Fruit fly (Drosophila melanogaster) S2 (cell line): Measurements from ENCODE around the gene CG14739.

Experiments used
- CG8478 ChIP-seq: fragments of >200 bp; optimal IDR thresholded peaks from 2 replicates; lab custom pipeline; 2018
- CTCF ChIP-seq, 2 experiments: fragments of >200 bp; optimal IDR thresholded peaks; 2 replicates each; lab custom pipeline; 2018

- TF ChIP-seq CG8478 (lab: Kevin White, UChicago), result no peak
- no peak for TF ChIP-seq CTCF (optimal IDR thresholded peaks at IDR 0.05; lab: Kevin White, UChicago)
Measured at dm6 chr3R:12090549-12090948, 41.5 kb upstream of the CG14739 start, which contains the start of gene ATP8B.
